Fruit fly (Drosophila melanogaster) whole organism, wandering third instar larva: ENCODE measurements around the gene zye.
A peak's percentile ranks its signal among the peaks of the same experiment; 100 is the strongest.

Experiments used
- Jra ChIP-seq: sonication (Bioruptor generic); optimal IDR thresholded peaks from 2 replicates; lab custom pipeline; 2016; ENCODE audit warnings: missing biosample characterization, missing genetic modification characterization
- Sp1 ChIP-seq: fragments of 200-800 bp; sonication (Bioruptor generic); optimal IDR thresholded peaks from 3 replicates; lab custom pipeline; 2019; ENCODE audit warnings: missing biosample characterization, mild to moderate bottlenecking, missing genetic modification characterization, moderate library complexity
- ey ChIP-seq: fragments of 200-800 bp; sonication (Bioruptor generic); optimal IDR thresholded peaks from 2 replicates; lab custom pipeline; 2016; ENCODE audit warnings: missing biosample characterization, missing genetic modification characterization
- fru ChIP-seq: fragments of 200-800 bp; sonication (Bioruptor generic); optimal IDR thresholded peaks from 3 replicates; lab custom pipeline; 2016; ENCODE audit warnings: missing biosample characterization, mild to moderate bottlenecking, missing genetic modification characterization
- lola ChIP-seq: fragments of >200 bp; optimal IDR thresholded peaks from 2 replicates; lab custom pipeline; 2017; ENCODE audit warnings: missing biosample characterization, missing genetic modification characterization
- psq ChIP-seq: fragments of 200-800 bp; sonication (Bioruptor generic); optimal IDR thresholded peaks from 3 replicates; lab custom pipeline; 2017; ENCODE audit warnings: missing biosample characterization, mild to moderate bottlenecking, missing genetic modification characterization, moderate library complexity
- rgr ChIP-seq: fragments of 200-800 bp; sonication (Bioruptor generic); optimal IDR thresholded peaks from 3 replicates; lab custom pipeline; 2016; ENCODE audit warnings: missing biosample characterization, mild to moderate bottlenecking, missing genetic modification characterization

DNA sequence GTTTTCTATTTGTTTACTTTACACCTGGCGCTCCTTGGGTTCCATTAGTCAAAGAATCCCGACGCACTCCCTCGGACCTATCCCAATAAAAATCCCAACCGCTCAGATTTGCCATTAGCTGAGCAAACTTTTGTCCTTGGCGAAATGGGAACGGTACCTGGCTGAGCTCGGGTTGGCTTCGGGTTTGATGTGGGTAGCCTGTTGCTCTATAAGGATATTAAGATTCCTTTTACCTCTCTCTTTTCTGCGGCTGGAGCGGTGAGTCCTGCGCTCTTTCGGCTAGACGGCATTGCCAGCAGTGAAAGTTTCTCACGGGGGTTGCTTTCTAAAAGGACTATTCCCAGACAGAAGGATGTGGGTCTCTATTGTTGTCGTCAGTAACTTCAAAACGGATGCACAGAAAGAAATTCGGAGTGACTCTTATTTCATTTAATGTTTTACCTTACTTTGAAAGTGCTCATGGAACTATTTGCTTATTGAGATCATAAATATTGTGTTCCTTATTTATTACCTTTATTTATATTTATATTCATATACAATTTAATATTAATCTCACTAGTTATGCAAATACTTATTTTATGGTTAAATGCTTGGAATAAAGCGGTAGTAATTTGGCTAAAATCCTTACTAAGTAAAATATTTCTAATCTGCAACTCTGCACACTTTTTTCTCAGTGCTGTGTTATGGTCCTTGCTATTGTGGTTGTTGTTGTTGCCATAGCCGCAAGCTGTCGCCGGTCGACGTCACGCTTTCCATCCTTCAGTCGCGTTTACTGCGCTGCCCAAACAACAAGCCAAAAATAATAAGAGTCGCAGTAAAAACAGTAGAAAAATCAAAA is 28.4 kb downstream of the zye start, which contains the start of gene CG5910:
- TF ChIP-seq fru (no peak), Jra (GFP tag; lab: Kevin White, UChicago) (no peak), psq (GFP tag; lab: Kevin White, UChicago) (peak; percentile 64), ey (GFP tag; lab: Kevin White, UChicago) (peak; percentile 1), rgr (GFP tag; lab: Kevin White, UChicago) (peak; percentile 63), Sp1 (peak; percentile 85), lola (no peak)
